Worm (Caenorhabditis elegans): ENCODE data around the gene slmp-1.

DNA sequence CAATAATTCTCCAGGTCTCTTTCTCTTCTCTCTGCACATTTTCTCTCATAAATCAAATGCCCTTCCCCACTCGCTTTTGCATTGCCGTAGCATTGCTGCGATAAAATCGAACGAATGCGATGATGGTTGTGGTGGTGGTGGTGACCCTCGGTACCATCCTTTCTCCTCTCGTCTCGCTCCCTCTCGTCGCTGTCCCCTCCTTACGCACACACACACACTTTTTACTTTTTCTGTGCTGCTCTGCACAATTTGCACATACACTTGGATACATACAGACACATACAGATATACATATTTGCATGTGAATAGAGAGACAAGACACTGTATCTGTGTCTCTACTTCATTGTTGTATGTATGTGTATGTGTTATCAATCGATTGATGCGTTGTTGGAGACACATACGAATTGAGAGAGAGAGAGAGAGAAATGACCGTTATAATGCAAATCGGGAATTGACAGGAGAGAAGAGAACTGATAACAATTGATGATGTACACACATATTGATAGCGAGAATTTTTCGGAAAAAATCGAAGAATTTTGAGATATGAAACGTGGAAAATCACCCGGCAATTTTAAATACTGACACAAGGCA is 14.1 kb downstream of the slmp-1 start:
- TF ChIP-seq athp-1 (tag; optimal IDR thresholded peaks at IDR 0.05) = no peak
- no peak for TF ChIP-seq dpff-1 (tag; optimal IDR thresholded peaks at IDR 0.05)
- no peak for TF ChIP-seq F37B4.10 (GFP tag; IDR thresholded peaks at IDR 0.05)
- TF ChIP-seq sptf-2 (GFP tag; optimal IDR thresholded peaks at IDR 0.05) = no peak
- no peak for TF ChIP-seq lin-26 (GFP tag; IDR thresholded peaks at IDR 0.05)
- TF ChIP-seq T07F8.4 (tag; optimal IDR thresholded peaks at IDR 0.05) = no peak
- no peak for TF ChIP-seq ama-1 (optimal IDR thresholded peaks at IDR 0.05)
- TF ChIP-seq ama-1 (GFP tag; optimal IDR thresholded peaks at IDR 0.05) = no peak
- TF ChIP-seq madf-3 (GFP tag; IDR thresholded peaks at IDR 0.05) = no peak
- no peak for TF ChIP-seq cebp-1 (GFP tag; IDR thresholded peaks at IDR 0.05)
- TF ChIP-seq cebp-1 (tag; optimal IDR thresholded peaks at IDR 0.05) = peak; percentile 60
- no peak for TF ChIP-seq rec-8 (tag; optimal IDR thresholded peaks at IDR 0.05)
- TF ChIP-seq unc-62 (GFP tag; optimal IDR thresholded peaks at IDR 0.05) = peak; percentile 61
- no peak for TF ChIP-seq ceh-100 (GFP tag; IDR thresholded peaks at IDR 0.05)
- no peak for TF ChIP-seq hrde-1 (tag; optimal IDR thresholded peaks at IDR 0.05; ENCODE audit: borderline replicate concordance)
